Worm (Caenorhabditis elegans) whole organism, L4 larva: ENCODE results near the gene rsr-2.

Source experiments
- F26F4.8 ChIP-seq: fragments of 200-800 bp; sonication (Bioruptor generic); conservative IDR thresholded peaks from 2 replicates; pipeline ENCODE4 v1.3.6; 2022; ENCODE audit warnings: missing genetic modification characterization, missing compliant biosample characterization
- Y105C5A.15 ChIP-seq: fragments of 200-800 bp; sonication (Bioruptor generic); IDR thresholded peaks from 2 replicates; pipeline ENCODE4 v1.3.6; 2022; ENCODE audit warnings: missing genetic modification characterization, missing compliant biosample characterization
- Y5F2A.4 ChIP-seq: fragments of 200-800 bp; sonication (Bioruptor generic); optimal IDR thresholded peaks from 2 replicates; lab custom pipeline; 2018; ENCODE audit warnings: mild to moderate bottlenecking, missing genetic modification characterization, missing compliant biosample characterization
- ZK546.5 ChIP-seq, 2 experiments: sonication (generic microtip); optimal IDR thresholded peaks; 2 replicates each; lab custom pipeline; 2017; ENCODE audit warnings: missing biosample characterization in 2 of 2, missing genetic modification characterization in 2 of 2
- aha-1 ChIP-seq: fragments of 150-350 bp; peaks from one replicate; lab custom pipeline; 2014; ENCODE audit warnings: missing biosample characterization, missing genetic modification characterization
- aly-2 ChIP-seq: sonication (generic microtip); optimal IDR thresholded peaks from 2 replicates; lab custom pipeline; 2018; ENCODE audit warnings: missing biosample characterization, missing genetic modification characterization
- arid-1 ChIP-seq: fragments of 200-800 bp; sonication (Bioruptor generic); conservative IDR thresholded peaks from 2 replicates; pipeline ENCODE4 v1.3.6; 2022; ENCODE audit warnings: missing genetic modification reagents, missing genetic modification characterization, missing compliant biosample characterization
- attf-4 ChIP-seq: sonication (generic microtip); optimal IDR thresholded peaks from 3 replicates; lab custom pipeline; 2017; ENCODE audit warnings: missing biosample characterization, missing genetic modification characterization
- ceh-32 ChIP-seq: sonication (generic microtip); optimal IDR thresholded peaks from 2 replicates; lab custom pipeline; 2016; ENCODE audit warnings: mild to moderate bottlenecking, missing genetic modification characterization, missing compliant biosample characterization; ENCODE audit not compliant: poor library complexity
- ces-1 ChIP-seq: fragments of 150-350 bp; sonication (generic microtip); optimal IDR thresholded peaks from 4 replicates; lab custom pipeline; 2014; ENCODE audit warnings: missing biosample characterization, missing genetic modification reagents, missing genetic modification characterization
- daf-16 ChIP-seq, 3 experiments: sonication (generic microtip); optimal IDR thresholded peaks; 2 replicates each; lab custom pipeline; 2016 to 2017; ENCODE audit warnings: missing genetic modification characterization in 3 of 3, missing genetic modification reagents in 3 of 3, mild to moderate bottlenecking in 2 of 3, missing compliant biosample characterization in 2 of 3, missing biosample characterization in 1 of 3, moderate library complexity in 1 of 3
- daf-8 ChIP-seq: fragments of 200-800 bp; sonication (Bioruptor generic); IDR thresholded peaks from 2 replicates; pipeline ENCODE4 v1.3.6; 2022; ENCODE audit warnings: missing genetic modification characterization, missing compliant biosample characterization
- dmd-6 ChIP-seq: fragments of 200-800 bp; sonication (Bioruptor generic); IDR thresholded peaks from 2 replicates; pipeline ENCODE4 v1.3.6; 2022; ENCODE audit warnings: missing genetic modification reagents, missing genetic modification characterization, missing compliant biosample characterization
- dmd-8 ChIP-seq: fragments of 200-800 bp; sonication (Bioruptor generic); IDR thresholded peaks from 2 replicates; pipeline ENCODE4 v1.3.6; 2022; ENCODE audit warnings: missing genetic modification characterization, missing compliant biosample characterization
- duxl-1 ChIP-seq: sonication (generic microtip); optimal IDR thresholded peaks from 2 replicates; lab custom pipeline; 2016; ENCODE audit warnings: mild to moderate bottlenecking, missing genetic modification characterization, moderate library complexity, missing compliant biosample characterization; ENCODE audit not compliant: poor library complexity
- gei-8 ChIP-seq: fragments of 200-800 bp; sonication (Bioruptor generic); optimal IDR thresholded peaks from 2 replicates; lab custom pipeline; 2018; ENCODE audit warnings: mild to moderate bottlenecking, missing genetic modification characterization, missing compliant biosample characterization
- hlh-30 ChIP-seq: sonication (generic microtip); optimal IDR thresholded peaks from 2 replicates; lab custom pipeline; 2017; ENCODE audit warnings: antibody characterized with exemption, mild to moderate bottlenecking, missing genetic modification characterization, missing compliant biosample characterization; ENCODE audit not compliant: insufficient read depth
- hmg-1.1 ChIP-seq: fragments of 200-800 bp; sonication (Bioruptor generic); IDR thresholded peaks from 2 replicates; pipeline ENCODE4 v1.3.6; 2022; ENCODE audit warnings: missing genetic modification reagents, missing genetic modification characterization, missing compliant biosample characterization
- jun-1 ChIP-seq: fragments of 150-350 bp; optimal IDR thresholded peaks from 2 replicates; lab custom pipeline; 2014; ENCODE audit warnings: missing biosample characterization, missing genetic modification reagents, missing genetic modification characterization
- lin-29 ChIP-seq: fragments of 200-800 bp; sonication (Bioruptor generic); IDR thresholded peaks from 2 replicates; pipeline ENCODE4 v1.3.6; 2022; ENCODE audit warnings: missing genetic modification reagents, missing genetic modification characterization, missing compliant biosample characterization
- lin-39 ChIP-seq: fragments of 150-350 bp; optimal IDR thresholded peaks from 2 replicates; lab custom pipeline; 2014; ENCODE audit warnings: missing biosample characterization, missing genetic modification reagents, missing genetic modification characterization
- lsy-2 ChIP-seq, 2 experiments: fragments of 150-350 bp in 1 of 2; sonication (generic microtip) in 1 of 2; optimal IDR thresholded peaks; 2 replicates each; lab custom pipeline; 2014 to 2017; ENCODE audit warnings: missing biosample characterization in 2 of 2, missing genetic modification characterization in 2 of 2
- madf-9 ChIP-seq: fragments of 200-800 bp; sonication (Bioruptor generic); conservative IDR thresholded peaks from 2 replicates; pipeline ENCODE4 v1.3.6; 2022; ENCODE audit warnings: missing genetic modification reagents, missing genetic modification characterization, missing compliant biosample characterization
- nhr-237 ChIP-seq: sonication (generic microtip); optimal IDR thresholded peaks from 2 replicates; lab custom pipeline; 2017; ENCODE audit warnings: missing biosample characterization, missing genetic modification characterization
- nhr-25 ChIP-seq: sonication (generic microtip); optimal IDR thresholded peaks from 2 replicates; lab custom pipeline; 2017; ENCODE audit warnings: missing genetic modification characterization, mild to moderate bottlenecking, missing compliant biosample characterization, antibody characterized with exemption, moderate library complexity, borderline replicate concordance; ENCODE audit not compliant: insufficient read depth
- nhr-28 ChIP-seq: fragments of 150-350 bp; optimal IDR thresholded peaks from 2 replicates; lab custom pipeline; 2014; ENCODE audit warnings: missing biosample characterization, missing genetic modification characterization
- nhr-48 ChIP-seq: sonication (generic microtip); optimal IDR thresholded peaks from 2 replicates; lab custom pipeline; 2016; ENCODE audit warnings: mild to moderate bottlenecking, missing genetic modification characterization, missing compliant biosample characterization
- set-16 ChIP-seq: fragments of 200-800 bp; sonication (Bioruptor generic); IDR thresholded peaks from 2 replicates; pipeline ENCODE4 v1.3.6; 2022; ENCODE audit warnings: missing genetic modification reagents, missing genetic modification characterization, missing compliant biosample characterization
- skn-1 ChIP-seq: fragments of 150-350 bp; optimal IDR thresholded peaks from 2 replicates; lab custom pipeline; 2014; ENCODE audit warnings: missing biosample characterization, missing genetic modification characterization
- snpc-1.2 ChIP-seq: fragments of 200-800 bp; sonication (Bioruptor generic); IDR thresholded peaks from 2 replicates; pipeline ENCODE4 v1.3.6; 2022; ENCODE audit warnings: missing genetic modification reagents, missing genetic modification characterization, missing compliant biosample characterization
- tra-1 ChIP-seq: fragments of 200-800 bp; sonication (Bioruptor generic); IDR thresholded peaks from 2 replicates; pipeline ENCODE4 v1.3.6; 2022; ENCODE audit warnings: missing genetic modification reagents, missing genetic modification characterization, missing compliant biosample characterization
- unc-62 ChIP-seq, 3 experiments: fragments of 150-350 bp in 1 of 3; sonication (generic microtip); optimal IDR thresholded peaks in 2 of 3; peaks in 1 of 3; 1 replicate in 1 of 3; 2 replicates in 2 of 3; lab custom pipeline; 2014 to 2017; ENCODE audit warnings: missing biosample characterization in 3 of 3, missing genetic modification characterization in 3 of 3, missing genetic modification reagents in 3 of 3, missing genotype in 1 of 3
- zag-1 ChIP-seq: fragments of 150-350 bp; optimal IDR thresholded peaks from 2 replicates; lab custom pipeline; 2014; ENCODE audit warnings: missing biosample characterization, missing genetic modification characterization
- zfp-2 ChIP-seq: sonication (generic microtip); optimal IDR thresholded peaks from 2 replicates; lab custom pipeline; 2016; ENCODE audit warnings: mild to moderate bottlenecking, missing genetic modification characterization, missing compliant biosample characterization
- zip-2 ChIP-seq: fragments of 150-350 bp; optimal IDR thresholded peaks from 2 replicates; lab custom pipeline; 2014; ENCODE audit warnings: missing biosample characterization, missing genetic modification characterization

The rsr-2 gene

ce11 chrII:12222524-12222923 lies 2.6 kb upstream of the rsr-2 start (continued):
- TF ChIP-seq Y105C5A.15 (GFP tag; lab: Robert Waterston, UW) (no peak), ces-1 (GFP tag; lab: Kevin White, UChicago) (no peak), nhr-48 (tag; lab: Kevin White, UChicago) (peak; percentile 41)
- TF ChIP-seq, all 104 proteins: peak for 45

- TF ChIP-seq nhr-28 (tag; lab: Kevin White, UChicago), result no peak
- TF ChIP-seq tra-1 (GFP tag; lab: Robert Waterston, UW), result no peak
- no peak for TF ChIP-seq zfp-2 (tag; lab: Kevin White, UChicago)
- no peak for TF ChIP-seq aly-2
- TF ChIP-seq set-16 (GFP tag; lab: Robert Waterston, UW), result peak; percentile 88
- no peak for TF ChIP-seq daf-8 (GFP tag; lab: Robert Waterston, UW)
These were observed 1.0 kb downstream of the rsr-2 start for ce11 chrII:12226192-12226591.

ce11 chrII:12228005-12228404 lies 2.8 kb downstream of the rsr-2 start, which contains the start of gene sinh-1:
TSS of gene sinh-1 (plus strand) at chrII:12228305.
- TF ChIP-seq set-16 (GFP tag; lab: Robert Waterston, UW), result 0 out of 2 replicates have a peak, but pooled peaks have one; percentile 33
- no peak for TF ChIP-seq hmg-1.1 (GFP tag; lab: Robert Waterston, UW)

ce11 chrII:12237555-12237954 lies 12.4 kb downstream of the rsr-2 start:
- TF ChIP-seq aha-1 (peak; percentile 48), nhr-28 (tag; lab: Kevin White, UChicago) (peak; percentile 55), ZK546.5 (tag; optimal IDR thresholded peaks at IDR 0.05; lab: Kevin White, UChicago) (no peak), lsy-2 (tag; optimal IDR thresholded peaks at IDR 0.05; lab: Kevin White, UChicago) (peak in 1 of 2 experiments; percentile 52), unc-62 (GFP tag; optimal IDR thresholded peaks at IDR 0.05 in 1 of 2; lab: Kevin White, UChicago) (peak in 1 of 2 experiments; percentile 85), unc-62 (tag; optimal IDR thresholded peaks at IDR 0.05; lab: Kevin White, UChicago) (no peak)

ce11 chrII:12239449-12239848 lies 14.3 kb downstream of the rsr-2 start:
- TF ChIP-seq nhr-28 (tag; lab: Kevin White, UChicago) (peak; percentile 53), nhr-25 (peak; percentile 18), zip-2 (tag; lab: Kevin White, UChicago) (no peak), snpc-1.2 (GFP tag; lab: Robert Waterston, UW) (no peak), lsy-2 (tag; optimal IDR thresholded peaks at IDR 0.05; lab: Kevin White, UChicago) (peak in 1 of 2 experiments; percentile 32)

ce11 chrII:12240088-12240487 lies 14.9 kb downstream of the rsr-2 start, which contains the start of gene txdc-12.1:
TSS of gene txdc-12.1 (plus strand) at chrII:12240388.
- TF ChIP-seq madf-9 (GFP tag; lab: Robert Waterston, UW) (no peak), dmd-6 (GFP tag; lab: Robert Waterston, UW) (no peak), ceh-32 (tag; lab: Kevin White, UChicago) (no peak), daf-16 (GFP tag; optimal IDR thresholded peaks at IDR 0.05; lab: Kevin White, UChicago) (no peak), daf-16 (tag; optimal IDR thresholded peaks at IDR 0.05; lab: Kevin White, UChicago) (no peak), gei-8 (GFP tag; lab: Kevin White, UChicago) (no peak), duxl-1 (tag; lab: Kevin White, UChicago) (no peak), nhr-237 (tag; lab: Kevin White, UChicago) (no peak), tra-1 (GFP tag; lab: Robert Waterston, UW) (no peak), skn-1 (no peak), dmd-8 (no peak), lin-39 (tag; lab: Kevin White, UChicago) (no peak), hlh-30 (tag; lab: Kevin White, UChicago) (no peak), lin-29 (GFP tag; lab: Robert Waterston, UW) (no peak), arid-1 (GFP tag; lab: Robert Waterston, UW) (no peak), attf-4 (tag; lab: Kevin White, UChicago) (no peak), Y5F2A.4 (GFP tag; lab: Kevin White, UChicago) (no peak), zag-1 (tag; lab: Kevin White, UChicago) (no peak), F26F4.8 (GFP tag; lab: Robert Waterston, UW) (no peak), jun-1 (no peak), nhr-48 (tag; lab: Kevin White, UChicago) (no peak)
